Fruit fly (Drosophila melanogaster) whole organism, adult: ENCODE measurements around the gene Klp64D.
A peak's percentile ranks its signal among the peaks of the same experiment; 100 is the strongest.

Experiments used
- CG11617 ChIP-seq: fragments of 200-800 bp; sonication (Bioruptor generic); optimal IDR thresholded peaks from 2 replicates; lab custom pipeline; 2017; ENCODE audit warnings: mild to moderate bottlenecking, missing biosample characterization, missing genetic modification reagents, missing genetic modification characterization
- CG12768 ChIP-seq: fragments of 200-800 bp; sonication (Bioruptor generic); optimal IDR thresholded peaks from 2 replicates; lab custom pipeline; 2017; ENCODE audit warnings: missing biosample characterization, missing genetic modification characterization, mild to moderate bottlenecking, moderate library complexity, missing genetic modification reagents
- CG14711 ChIP-seq: fragments of 200-800 bp; sonication (Bioruptor generic); optimal IDR thresholded peaks from 2 replicates; lab custom pipeline; 2018; ENCODE audit warnings: missing biosample characterization, mild to moderate bottlenecking, missing genetic modification characterization, moderate library complexity
- CG1620 ChIP-seq: fragments of 200-800 bp; sonication (Bioruptor generic); optimal IDR thresholded peaks from 2 replicates; lab custom pipeline; 2016; ENCODE audit warnings: missing biosample characterization, missing genetic modification characterization
- CG33017 ChIP-seq: fragments of 200-800 bp; sonication (Bioruptor generic); optimal IDR thresholded peaks from 2 replicates; lab custom pipeline; 2018; ENCODE audit warnings: missing biosample characterization, mild to moderate bottlenecking, missing genetic modification characterization, moderate library complexity
- CG5204 ChIP-seq: fragments of 200-800 bp; sonication (Bioruptor generic); optimal IDR thresholded peaks from 2 replicates; lab custom pipeline; 2016; ENCODE audit warnings: missing biosample characterization, missing genetic modification characterization
- CG7045 ChIP-seq: fragments of 200-800 bp; sonication (Bioruptor generic); optimal IDR thresholded peaks from 2 replicates; lab custom pipeline; 2017; ENCODE audit warnings: missing biosample characterization, mild to moderate bottlenecking, missing genetic modification characterization
- CG7101 ChIP-seq: fragments of 200-800 bp; sonication (Bioruptor generic); optimal IDR thresholded peaks from 2 replicates; lab custom pipeline; 2018; ENCODE audit warnings: missing biosample characterization, mild to moderate bottlenecking, missing genetic modification characterization, moderate library complexity
- Clk ChIP-seq: fragments of 200-800 bp; sonication (Bioruptor generic); optimal IDR thresholded peaks from 2 replicates; lab custom pipeline; 2017; ENCODE audit warnings: missing biosample characterization, missing genetic modification characterization
- Crg-1 ChIP-seq: fragments of 200-800 bp; sonication (Bioruptor generic); optimal IDR thresholded peaks from 2 replicates; lab custom pipeline; 2016; ENCODE audit warnings: missing biosample characterization, missing genetic modification characterization
- Hr96 ChIP-seq: fragments of 200-800 bp; sonication (Bioruptor generic); optimal IDR thresholded peaks from 2 replicates; lab custom pipeline; 2016; ENCODE audit warnings: missing biosample characterization, missing genetic modification characterization
- Mnt ChIP-seq: fragments of 200-800 bp; sonication (Bioruptor generic); optimal IDR thresholded peaks from 2 replicates; lab custom pipeline; 2016; ENCODE audit warnings: missing biosample characterization, mild to moderate bottlenecking, missing genetic modification characterization
- bab1 ChIP-seq: fragments of 200-800 bp; sonication (Bioruptor generic); optimal IDR thresholded peaks from 3 replicates; lab custom pipeline; 2019; ENCODE audit warnings: missing biosample characterization, mild to moderate bottlenecking, missing genetic modification characterization, moderate library complexity
- cic ChIP-seq: fragments of 200-800 bp; sonication (Bioruptor generic); optimal IDR thresholded peaks from 2 replicates; lab custom pipeline; 2017; ENCODE audit warnings: missing biosample characterization, mild to moderate bottlenecking, missing genetic modification characterization, moderate library complexity
- cnc ChIP-seq, 2 experiments: fragments of >200 bp; optimal IDR thresholded peaks; 2 replicates each; lab custom pipeline; 2017
- kay ChIP-seq: fragments of 200-800 bp; sonication (Bioruptor generic); peaks from one replicate; lab custom pipeline; 2016; ENCODE audit warnings: missing biosample characterization, missing genetic modification characterization, borderline replicate concordance
- ovo ChIP-seq: fragments of 200-800 bp; sonication (Bioruptor generic); optimal IDR thresholded peaks from 2 replicates; lab custom pipeline; 2016; ENCODE audit warnings: missing biosample characterization, missing genetic modification characterization
- pad ChIP-seq: fragments of 200-800 bp; sonication (Bioruptor generic); optimal IDR thresholded peaks from 3 replicates; lab custom pipeline; 2017; ENCODE audit warnings: missing biosample characterization, missing genetic modification characterization, mild to moderate bottlenecking, moderate library complexity, missing genetic modification reagents
- tj ChIP-seq: fragments of 200-800 bp; sonication (Bioruptor generic); optimal IDR thresholded peaks from 3 replicates; lab custom pipeline; 2017; ENCODE audit warnings: missing biosample characterization, mild to moderate bottlenecking, missing genetic modification characterization, moderate library complexity
- toe ChIP-seq: fragments of 200-800 bp; sonication (Bioruptor generic); optimal IDR thresholded peaks from 2 replicates; lab custom pipeline; 2016; ENCODE audit warnings: missing biosample characterization, missing genetic modification characterization

Klp64D gene

dm6 chr3L:5365164-5365879, 6.1 kb upstream of the Klp64D start:
- TF ChIP-seq tj (GFP tag; lab: Kevin White, UChicago) (peak; percentile 87), CG11617 (GFP tag; lab: Kevin White, UChicago) (peak; percentile 9), cnc (optimal IDR thresholded peaks at IDR 0.05; lab: Kevin White, UChicago) (peak; percentile 63 to 90), ovo (GFP tag; lab: Kevin White, UChicago) (no peak)

- TF ChIP-seq Mnt (GFP tag; lab: Kevin White, UChicago) (peak; percentile 17), ovo (GFP tag; lab: Kevin White, UChicago) (no peak), kay (GFP tag; lab: Kevin White, UChicago) (no peak), CG33017 (tag; lab: Kevin White, UChicago) (peak; percentile 48), CG14711 (tag; lab: Kevin White, UChicago) (peak; percentile 19)
Observed at dm6 chr3L:5360039-5360988, 1.1 kb upstream of the Klp64D start, which contains the start of gene Cyt-c1. Gene Cyt-c1, plus strand, starts transcription at chr3L:5360211.

- TF ChIP-seq pad (GFP tag; lab: Kevin White, UChicago): no peak
- peak; percentile 70 for TF ChIP-seq kay (GFP tag; lab: Kevin White, UChicago)
Observed at dm6 chr3L:5356050-5356967, 2.9 kb downstream of the Klp64D start.

dm6 chr3L:5355823-5356049, 3.5 kb downstream of the Klp64D start, which contains the start of gene lama:
Gene lama, minus strand, starts transcription at chr3L:5355923.
- peak; percentile 32 for TF ChIP-seq cic (GFP tag; lab: Kevin White, UChicago)
- TF ChIP-seq ovo (GFP tag; lab: Kevin White, UChicago): peak; percentile 62
- no peak for TF ChIP-seq CG12768 (GFP tag; lab: Kevin White, UChicago)

dm6 chr3L:5355074-5355790, 4.0 kb downstream of the Klp64D start, which contains the start of gene CG46456:
Gene CG46456, minus strand, starts transcription at chr3L:5355346.
- TF ChIP-seq Mnt (GFP tag; lab: Kevin White, UChicago) (peak; percentile 60), Hr96 (GFP tag; lab: Kevin White, UChicago) (no peak), toe (peak; percentile 51), CG11617 (GFP tag; lab: Kevin White, UChicago) (peak; percentile 94), CG7101 (tag; lab: Kevin White, UChicago) (peak; percentile 96), CG12768 (GFP tag; lab: Kevin White, UChicago) (peak; percentile 93), kay (GFP tag; lab: Kevin White, UChicago) (peak; percentile 66), CG5204 (GFP tag; lab: Kevin White, UChicago) (no peak), cnc (optimal IDR thresholded peaks at IDR 0.05; lab: Kevin White, UChicago) (no peak), tj (GFP tag; lab: Kevin White, UChicago) (peak; percentile 68), CG1620 (GFP tag; lab: Kevin White, UChicago) (peak; percentile 43), Clk (peak; percentile 78), Crg-1 (peak; percentile 43), pad (GFP tag; lab: Kevin White, UChicago) (peak; percentile 82), CG7045 (peak; percentile 91), CG14711 (tag; lab: Kevin White, UChicago) (peak; percentile 93), CG33017 (tag; lab: Kevin White, UChicago) (peak; percentile 97), cic (GFP tag; lab: Kevin White, UChicago) (peak; percentile 54), ovo (GFP tag; lab: Kevin White, UChicago) (peak; percentile 30), bab1 (GFP tag; lab: Kevin White, UChicago) (peak; percentile 96)

dm6 chr3L:5354472-5354871, 4.7 kb downstream of the Klp64D start:
- TF ChIP-seq CG11617 (GFP tag; lab: Kevin White, UChicago) (no peak), CG14711 (tag; lab: Kevin White, UChicago) (no peak), CG7101 (tag; lab: Kevin White, UChicago) (no peak), CG12768 (GFP tag; lab: Kevin White, UChicago) (no peak), CG5204 (GFP tag; lab: Kevin White, UChicago) (no peak), Hr96 (GFP tag; lab: Kevin White, UChicago) (no peak), ovo (GFP tag; lab: Kevin White, UChicago) (no peak), tj (GFP tag; lab: Kevin White, UChicago) (no peak), cic (GFP tag; lab: Kevin White, UChicago) (no peak), pad (GFP tag; lab: Kevin White, UChicago) (no peak), Crg-1 (no peak)
